Worm (Caenorhabditis elegans) whole organism, L2 larva: ENCODE results near the gene srw-38.

Experiments used
- ZK546.5 ChIP-seq: sonication (generic microtip); optimal IDR thresholded peaks from 2 replicates; lab custom pipeline; 2017; ENCODE audit warnings: missing biosample characterization, missing genetic modification characterization
- egl-27 ChIP-seq: sonication (generic microtip); optimal IDR thresholded peaks from 3 replicates; lab custom pipeline; 2017; ENCODE audit warnings: missing biosample characterization, missing genetic modification reagents, missing genetic modification characterization
- elt-3 ChIP-seq: sonication (generic microtip); optimal IDR thresholded peaks from 2 replicates; lab custom pipeline; 2017; ENCODE audit warnings: missing biosample characterization, missing genetic modification characterization
- gmeb-1 ChIP-seq: fragments of 150-350 bp; optimal IDR thresholded peaks from 2 replicates; lab custom pipeline; 2014; ENCODE audit warnings: missing biosample characterization, missing genetic modification characterization
- lsy-2 ChIP-seq, 2 experiments: fragments of 150-350 bp in 1 of 2; sonication (generic microtip) in 1 of 2; optimal IDR thresholded peaks; 2 replicates each; lab custom pipeline; 2014 to 2017; ENCODE audit warnings: missing biosample characterization in 2 of 2, missing genetic modification characterization in 2 of 2
- nhr-237 ChIP-seq: fragments of 150-350 bp; optimal IDR thresholded peaks from 2 replicates; lab custom pipeline; 2014; ENCODE audit warnings: missing biosample characterization, missing genetic modification characterization
- nhr-25 ChIP-seq: fragments of 150-350 bp; sonication (generic microtip); optimal IDR thresholded peaks from 3 replicates; lab custom pipeline; 2014; ENCODE audit warnings: missing biosample characterization, missing genetic modification characterization
- skn-1 ChIP-seq: sonication (generic microtip); optimal IDR thresholded peaks from 2 replicates; lab custom pipeline; 2017; ENCODE audit warnings: missing biosample characterization, missing genetic modification characterization
- snpc-4 ChIP-seq: fragments of 150-350 bp; optimal IDR thresholded peaks from 2 replicates; lab custom pipeline; 2014; ENCODE audit warnings: missing biosample characterization, missing genetic modification characterization
- unc-39 ChIP-seq: fragments of 150-350 bp; optimal IDR thresholded peaks from 2 replicates; lab custom pipeline; 2014; ENCODE audit warnings: missing biosample characterization, missing genetic modification characterization
- zag-1 ChIP-seq: fragments of 150-350 bp; optimal IDR thresholded peaks from 2 replicates; lab custom pipeline; 2014; ENCODE audit warnings: missing biosample characterization, missing genetic modification characterization
- ztf-4 ChIP-seq: fragments of 150-350 bp; optimal IDR thresholded peaks from 2 replicates; lab custom pipeline; 2014; ENCODE audit warnings: missing biosample characterization, missing genetic modification characterization

- TF ChIP-seq zag-1, result no peak
- TF ChIP-seq lsy-2 (tag; optimal IDR thresholded peaks at IDR 0.05; lab: Kevin White, UChicago), result no peak
- TF ChIP-seq skn-1 (tag; lab: Kevin White, UChicago), result no peak
- TF ChIP-seq ztf-4, result no peak
- no peak for TF ChIP-seq unc-39 (tag; lab: Kevin White, UChicago)
- TF ChIP-seq snpc-4 (tag; lab: Kevin White, UChicago), result no peak
- no peak for TF ChIP-seq nhr-25 (tag; lab: Kevin White, UChicago)
- no peak for TF ChIP-seq ZK546.5 (tag; lab: Kevin White, UChicago)
- TF ChIP-seq elt-3 (tag; lab: Kevin White, UChicago), result no peak
- no peak for TF ChIP-seq nhr-237 (tag; lab: Kevin White, UChicago)
- TF ChIP-seq gmeb-1, result no peak
- TF ChIP-seq egl-27, result no peak
These were observed 46.0 kb upstream of the srw-38 start for ce11 chrV:19790248-19790647.
